Fruit fly (Drosophila melanogaster) whole organism, embryonic: Measurements from ENCODE around the gene Dnai2.

Source experiments
- Atf6 ChIP-seq: fragments of 200-800 bp; sonication (Bioruptor generic); IDR thresholded peaks from 2 replicates; pipeline ENCODE4 v1.3.6; 2022; ENCODE audit warnings: missing biosample characterization, missing genetic modification characterization
- CG10565 ChIP-seq: fragments of 200-800 bp; sonication (Bioruptor generic); optimal IDR thresholded peaks from 3 replicates; lab custom pipeline; 2016; ENCODE audit warnings: missing biosample characterization, mild to moderate bottlenecking, missing genetic modification characterization
- CG11093 ChIP-seq: fragments of 200-800 bp; sonication (Bioruptor generic); IDR thresholded peaks from 3 replicates; pipeline ENCODE4 v1.3.6; 2022; ENCODE audit warnings: missing biosample characterization, missing genetic modification characterization
- CG11398 ChIP-seq: fragments of 200-800 bp; sonication (Bioruptor generic); optimal IDR thresholded peaks from 2 replicates; lab custom pipeline; 2016; ENCODE audit warnings: missing biosample characterization, missing genetic modification characterization
- CG1647 ChIP-seq: fragments of 200-800 bp; sonication (Bioruptor generic); optimal IDR thresholded peaks from 3 replicates; lab custom pipeline; 2016; ENCODE audit warnings: missing biosample characterization, missing genetic modification characterization
- CG17385 ChIP-seq: fragments of 200-800 bp; sonication (Bioruptor generic); optimal IDR thresholded peaks from 3 replicates; lab custom pipeline; 2018; ENCODE audit warnings: missing biosample characterization, mild to moderate bottlenecking, missing genetic modification characterization
- CG1792 ChIP-seq: fragments of 200-800 bp; sonication (Bioruptor generic); optimal IDR thresholded peaks from 2 replicates; lab custom pipeline; 2016; ENCODE audit warnings: missing biosample characterization, missing genetic modification characterization
- CG30403 ChIP-seq: fragments of 200-800 bp; sonication (Bioruptor generic); optimal IDR thresholded peaks from 3 replicates; lab custom pipeline; 2016; ENCODE audit warnings: missing biosample characterization, missing genetic modification characterization
- CG31224 ChIP-seq: fragments of 200-800 bp; sonication (Bioruptor generic); IDR thresholded peaks from 2 replicates; pipeline ENCODE4 v1.3.6; 2022; ENCODE audit warnings: missing biosample characterization, missing genetic modification characterization
- CG32532 ChIP-seq: fragments of 200-800 bp; sonication (Bioruptor generic); IDR thresholded peaks from 2 replicates; pipeline ENCODE4 v1.3.6; 2022; ENCODE audit warnings: missing biosample characterization, missing genetic modification characterization
- CG4730 ChIP-seq: fragments of 200-800 bp; sonication (Bioruptor generic); IDR thresholded peaks from 2 replicates; pipeline ENCODE4 v1.3.6; 2022; ENCODE audit warnings: missing biosample characterization, missing genetic modification characterization
- CG6765 ChIP-seq: fragments of 200-800 bp; sonication (Bioruptor generic); optimal IDR thresholded peaks from 3 replicates; lab custom pipeline; 2017; ENCODE audit warnings: missing biosample characterization, mild to moderate bottlenecking, missing genetic modification characterization
- CG8290 ChIP-seq, 3 experiments: fragments of 200-800 bp; sonication (Bioruptor generic); optimal IDR thresholded peaks; 2 replicates each; lab custom pipeline; 2016 to 2019; ENCODE audit warnings: missing biosample characterization in 3 of 3, missing genetic modification characterization in 3 of 3, mild to moderate bottlenecking in 2 of 3, moderate library complexity in 1 of 3
- CG9727 ChIP-seq: fragments of 200-800 bp; sonication (Bioruptor generic); optimal IDR thresholded peaks from 3 replicates; lab custom pipeline; 2017; ENCODE audit warnings: missing biosample characterization, mild to moderate bottlenecking, missing genetic modification characterization
- CG9876 ChIP-seq: fragments of 200-800 bp; sonication (Bioruptor generic); optimal IDR thresholded peaks from 2 replicates; lab custom pipeline; 2016; ENCODE audit warnings: missing biosample characterization, missing genetic modification characterization
- Dek ChIP-seq: fragments of 200-800 bp; sonication (Bioruptor generic); optimal IDR thresholded peaks from 3 replicates; lab custom pipeline; 2019; ENCODE audit warnings: missing biosample characterization, mild to moderate bottlenecking, missing genetic modification characterization, moderate library complexity
- Drgx ChIP-seq: fragments of 200-800 bp; sonication (Bioruptor generic); IDR thresholded peaks from 2 replicates; pipeline ENCODE4 v1.3.6; 2022; ENCODE audit warnings: missing biosample characterization, missing genetic modification characterization
- Fer1 ChIP-seq: fragments of 200-800 bp; sonication (Bioruptor generic); optimal IDR thresholded peaks from 2 replicates; lab custom pipeline; 2017; ENCODE audit warnings: missing biosample characterization, mild to moderate bottlenecking, missing genetic modification characterization
- Fer2 ChIP-seq: fragments of 200-800 bp; sonication (Bioruptor generic); optimal IDR thresholded peaks from 2 replicates; lab custom pipeline; 2018; ENCODE audit warnings: missing biosample characterization, mild to moderate bottlenecking, missing genetic modification characterization, moderate library complexity
- H2.0 ChIP-seq: fragments of 200-800 bp; sonication (Bioruptor generic); IDR thresholded peaks from 2 replicates; pipeline ENCODE4 v1.3.6; 2022; ENCODE audit warnings: missing biosample characterization, missing genetic modification characterization
- Hey ChIP-seq: fragments of 200-800 bp; sonication (Bioruptor generic); optimal IDR thresholded peaks from 3 replicates; lab custom pipeline; 2018; ENCODE audit warnings: missing biosample characterization, mild to moderate bottlenecking, missing genetic modification characterization
- Hsf ChIP-seq: fragments of 200-800 bp; sonication (Bioruptor generic); optimal IDR thresholded peaks from 3 replicates; lab custom pipeline; 2016; ENCODE audit warnings: missing biosample characterization, missing genetic modification characterization
- Lhr ChIP-seq: fragments of 200-800 bp; sonication (Bioruptor generic); optimal IDR thresholded peaks from 3 replicates; lab custom pipeline; 2017; ENCODE audit warnings: mild to moderate bottlenecking, missing biosample characterization, missing genetic modification reagents, missing genetic modification characterization
- Mad ChIP-seq: fragments of 200-800 bp; sonication (Bioruptor generic); optimal IDR thresholded peaks from 2 replicates; lab custom pipeline; 2016; ENCODE audit warnings: missing biosample characterization, missing genetic modification characterization
- NK7.1 ChIP-seq: fragments of 200-800 bp; sonication (Bioruptor generic); optimal IDR thresholded peaks from 3 replicates; lab custom pipeline; 2016; ENCODE audit warnings: missing biosample characterization, missing genetic modification characterization
- Opbp ChIP-seq: fragments of 200-800 bp; sonication (Bioruptor generic); IDR thresholded peaks from 3 replicates; pipeline ENCODE4 v1.3.6; 2022; ENCODE audit warnings: missing biosample characterization, missing genetic modification characterization; ENCODE audit not compliant: partially characterized antibody
- Sox100B ChIP-seq: fragments of 200-800 bp; sonication (Bioruptor generic); optimal IDR thresholded peaks from 3 replicates; lab custom pipeline; 2018; ENCODE audit warnings: missing biosample characterization, mild to moderate bottlenecking, missing genetic modification characterization
- Sry-δ ChIP-seq: fragments of 200-800 bp; sonication (Bioruptor generic); optimal IDR thresholded peaks from 2 replicates; lab custom pipeline; 2016; ENCODE audit warnings: missing biosample characterization, missing genetic modification characterization
- abd-A ChIP-seq: fragments of 200-800 bp; sonication (Bioruptor generic); optimal IDR thresholded peaks from 3 replicates; lab custom pipeline; 2019; ENCODE audit warnings: missing biosample characterization, mild to moderate bottlenecking, missing genetic modification characterization, moderate library complexity
- amos ChIP-seq: fragments of 200-800 bp; sonication (Bioruptor generic); IDR thresholded peaks from 2 replicates; pipeline ENCODE4 v1.3.6; 2022; ENCODE audit warnings: missing biosample characterization, missing genetic modification characterization; ENCODE audit not compliant: partially characterized antibody
- ara ChIP-seq: fragments of 200-800 bp; sonication (Bioruptor generic); IDR thresholded peaks from 2 replicates; pipeline ENCODE4 v1.3.6; 2022; ENCODE audit warnings: missing biosample characterization, missing genetic modification characterization
- ato ChIP-seq: fragments of 200-800 bp; sonication (Bioruptor generic); IDR thresholded peaks from 2 replicates; pipeline ENCODE4 v1.3.6; 2022; ENCODE audit warnings: missing biosample characterization, missing genetic modification characterization; ENCODE audit not compliant: partially characterized antibody
- eyg ChIP-seq: fragments of 200-800 bp; sonication (Bioruptor generic); optimal IDR thresholded peaks from 3 replicates; lab custom pipeline; 2016; ENCODE audit warnings: missing biosample characterization, missing genetic modification characterization
- fu2 ChIP-seq: fragments of 200-800 bp; sonication (Bioruptor generic); optimal IDR thresholded peaks from 2 replicates; lab custom pipeline; 2016; ENCODE audit warnings: missing biosample characterization, missing genetic modification characterization
- gem ChIP-seq: fragments of 200-800 bp; sonication (Bioruptor generic); optimal IDR thresholded peaks from 2 replicates; lab custom pipeline; 2019; ENCODE audit warnings: missing biosample characterization, mild to moderate bottlenecking, missing genetic modification characterization, moderate library complexity
- grau ChIP-seq: fragments of 200-800 bp; optimal IDR thresholded peaks from 3 replicates; lab custom pipeline; 2019; ENCODE audit warnings: missing biosample characterization, mild to moderate bottlenecking, missing genetic modification characterization, moderate library complexity
- h ChIP-seq: fragments of >200 bp; optimal IDR thresholded peaks from 2 replicates; lab custom pipeline; 2017
- insv ChIP-seq, 2 experiments: fragments of 200-800 bp; sonication (Bioruptor generic); optimal IDR thresholded peaks; 3 replicates each; lab custom pipeline; 2016 to 2018; ENCODE audit warnings: missing biosample characterization in 2 of 2, missing genetic modification characterization in 2 of 2
- inv ChIP-seq: fragments of 200-800 bp; sonication (Bioruptor generic); IDR thresholded peaks from 2 replicates; pipeline ENCODE4 v1.3.6; 2022; ENCODE audit warnings: missing biosample characterization, missing genetic modification characterization; ENCODE audit not compliant: partially characterized antibody
- maf-S ChIP-seq: fragments of 200-800 bp; sonication (Bioruptor generic); optimal IDR thresholded peaks from 2 replicates; lab custom pipeline; 2016; ENCODE audit warnings: missing biosample characterization, missing genetic modification characterization
- oc ChIP-seq: fragments of 200-800 bp; sonication (Bioruptor generic); optimal IDR thresholded peaks from 2 replicates; lab custom pipeline; 2018; ENCODE audit warnings: missing biosample characterization, mild to moderate bottlenecking, missing genetic modification characterization, moderate library complexity
- salm ChIP-seq: fragments of 200-800 bp; sonication (Bioruptor generic); optimal IDR thresholded peaks from 2 replicates; lab custom pipeline; 2018; ENCODE audit warnings: missing biosample characterization, mild to moderate bottlenecking, missing genetic modification characterization
- scrt ChIP-seq: fragments of 200-800 bp; sonication (Bioruptor generic); optimal IDR thresholded peaks from 2 replicates; lab custom pipeline; 2018; ENCODE audit warnings: missing biosample characterization, mild to moderate bottlenecking, missing genetic modification characterization, moderate library complexity
- sens ChIP-seq: fragments of 200-800 bp; sonication (Bioruptor generic); peaks from one replicate; lab custom pipeline; 2016; ENCODE audit warnings: missing biosample characterization, missing genetic modification characterization
- sim ChIP-seq: fragments of 200-800 bp; sonication (Bioruptor generic); IDR thresholded peaks from 2 replicates; pipeline ENCODE4 v1.3.6; 2022; ENCODE audit warnings: missing biosample characterization, missing genetic modification characterization
- sob ChIP-seq: fragments of 200-800 bp; sonication (Bioruptor generic); IDR thresholded peaks from 2 replicates; pipeline ENCODE4 v1.3.6; 2022; ENCODE audit warnings: missing biosample characterization, missing genetic modification characterization
- tio ChIP-seq: fragments of 200-800 bp; sonication (Bioruptor generic); optimal IDR thresholded peaks from 2 replicates; lab custom pipeline; 2017; ENCODE audit warnings: missing biosample characterization, missing genetic modification characterization, inconsistent platforms
- tll ChIP-seq, 2 experiments: fragments of 200-800 bp in 1 of 2; fragments of >200 bp in 1 of 2; sonication (Bioruptor generic) in 1 of 2; optimal IDR thresholded peaks; 2 replicates each; lab custom pipeline; 2017 to 2019; ENCODE audit warnings: missing biosample characterization in 2 of 2, missing genetic modification characterization in 2 of 2, mild to moderate bottlenecking in 1 of 2, moderate library complexity in 1 of 2
- twi ChIP-seq: fragments of 200-800 bp; optimal IDR thresholded peaks from 2 replicates; lab custom pipeline; 2019; ENCODE audit warnings: missing biosample characterization, mild to moderate bottlenecking, missing genetic modification characterization, moderate library complexity
- wor ChIP-seq: fragments of 200-800 bp; sonication (Bioruptor generic); IDR thresholded peaks from 2 replicates; pipeline ENCODE4 v1.3.6; 2022; ENCODE audit warnings: missing biosample characterization, missing genetic modification characterization

Gene Dnai2

DNA sequence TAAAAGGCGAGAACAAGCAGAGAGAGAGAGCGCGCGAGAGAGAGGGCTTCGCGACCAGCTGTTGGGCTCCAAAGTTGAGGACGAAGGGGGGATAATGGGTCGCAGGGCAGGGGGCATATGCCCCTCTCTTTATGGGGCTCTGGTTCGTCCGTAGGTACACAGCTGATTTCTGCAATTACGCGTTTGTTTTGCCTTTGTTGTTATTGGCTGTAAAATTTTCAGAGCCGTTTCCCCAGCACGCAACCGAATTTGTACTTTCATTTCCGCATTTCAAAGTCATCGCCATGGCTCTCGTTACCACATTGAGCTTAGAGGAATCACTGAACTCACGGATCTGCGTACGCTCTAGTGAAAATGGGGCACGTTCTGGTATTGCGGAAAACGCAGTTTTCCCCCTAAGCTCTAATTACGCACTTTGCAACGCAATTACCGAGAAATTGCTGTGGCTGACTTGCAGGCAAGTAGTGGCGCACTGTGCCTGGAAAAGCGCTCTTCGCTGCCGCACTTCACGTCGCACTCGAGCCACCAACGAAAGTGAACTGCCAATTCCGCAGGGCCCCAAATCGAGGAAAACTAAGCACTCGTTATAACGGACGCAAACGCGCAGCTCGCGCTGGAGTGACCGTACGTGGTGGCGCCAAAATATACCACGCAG, 9.0 kb upstream of the Dnai2 start, which contains the start of gene CG11658 (continued):
- TF ChIP-seq gem (tag; lab: Kevin White, UChicago) (no peak), Lhr (GFP tag; lab: Kevin White, UChicago) (no peak), Sry-δ (no peak), inv (peak; percentile 33; the same call in 1 of the 2 replicates), ara (GFP tag; lab: Robert Waterston, UW) (no peak), amos (peak; percentile 15; the same call in 1 of the 2 replicates), CG1792 (GFP tag; lab: Kevin White, UChicago) (no peak), CG31224 (GFP tag; lab: Robert Waterston, UW) (no peak), NK7.1 (GFP tag; lab: Kevin White, UChicago) (no peak), CG11093 (GFP tag; lab: Robert Waterston, UW) (no peak), Hey (tag; lab: Kevin White, UChicago) (no peak), CG9876 (GFP tag; lab: Kevin White, UChicago) (no peak), sens (GFP tag; lab: Kevin White, UChicago) (no peak), Sox100B (GFP tag; lab: Kevin White, UChicago) (no peak), insv (GFP tag; optimal IDR thresholded peaks at IDR 0.05; lab: Kevin White, UChicago) (no peak), abd-A (tag; lab: Kevin White, UChicago) (peak; percentile 95), Fer2 (tag; lab: Kevin White, UChicago) (no peak), CG6765 (GFP tag; lab: Kevin White, UChicago) (no peak), Hsf (no peak), CG10565 (no peak), eyg (GFP tag; lab: Kevin White, UChicago) (peak; percentile 59), CG8290 (GFP tag; optimal IDR thresholded peaks at IDR 0.05; lab: Kevin White, UChicago) (no peak), CG8290 (tag; optimal IDR thresholded peaks at IDR 0.05; lab: Kevin White, UChicago) (peak in 1 of 2 experiments; percentile 39), salm (tag; lab: Kevin White, UChicago) (no peak), CG17385 (GFP tag; lab: Kevin White, UChicago) (no peak), grau (tag; lab: Kevin White, UChicago) (peak; percentile 73), Fer1 (peak; percentile 7), H2.0 (GFP tag; lab: Robert Waterston, UW) (no peak), scrt (GFP tag; lab: Kevin White, UChicago) (no peak), maf-S (no peak), Opbp (GFP tag; lab: Robert Waterston, UW) (no peak; the same call in 2 of the 3 replicates), CG9727 (no peak), Drgx (GFP tag; lab: Robert Waterston, UW) (peak; percentile 38; the same call in 1 of the 2 replicates), Atf6 (peak; percentile 54; the same call in 1 of the 2 replicates), CG4730 (no peak), sim (GFP tag; lab: Robert Waterston, UW) (no peak), oc (tag; lab: Kevin White, UChicago) (no peak), CG30403 (GFP tag; lab: Kevin White, UChicago) (peak; percentile 34), wor (no peak), CG1647 (no peak), tio (GFP tag; lab: Kevin White, UChicago) (no peak), tll (GFP tag; optimal IDR thresholded peaks at IDR 0.05; lab: Kevin White, UChicago) (no peak), Mad (no peak), twi (tag; lab: Kevin White, UChicago) (no peak), sob (GFP tag; lab: Robert Waterston, UW) (no peak), fu2 (GFP tag; lab: Kevin White, UChicago) (no peak), ato (no peak; the same call in 1 of the 2 replicates), CG11398 (GFP tag; lab: Kevin White, UChicago) (peak; percentile 22), h (lab: Kevin White, UChicago) (no peak), CG32532 (GFP tag; lab: Robert Waterston, UW) (no peak), Dek (tag; lab: Kevin White, UChicago) (peak; percentile 39)
